Worm (Caenorhabditis elegans) whole organism, L1 larva: Measurements from ENCODE around the gene sax-1.

Experiments
- aha-1 ChIP-seq: fragments of 150-350 bp; optimal IDR thresholded peaks from 2 replicates; lab custom pipeline; 2014; ENCODE audit warnings: missing biosample characterization, missing genetic modification characterization
- aly-2 ChIP-seq: fragments of 150-350 bp; optimal IDR thresholded peaks from 2 replicates; lab custom pipeline; 2014; ENCODE audit warnings: missing biosample characterization, missing genetic modification characterization
- ama-1 ChIP-seq: fragments of 150-350 bp; optimal IDR thresholded peaks from 2 replicates; lab custom pipeline; 2014
- ceh-88 ChIP-seq: fragments of 200-800 bp; sonication (Bioruptor generic); IDR thresholded peaks from 2 replicates; pipeline ENCODE4 v1.3.6; 2022; ENCODE audit warnings: missing genetic modification characterization, missing compliant biosample characterization
- ceh-90 ChIP-seq: sonication (generic microtip); optimal IDR thresholded peaks from 2 replicates; lab custom pipeline; 2016; ENCODE audit warnings: missing genetic modification characterization, missing compliant biosample characterization
- ces-1 ChIP-seq: fragments of 150-350 bp; optimal IDR thresholded peaks from 2 replicates; lab custom pipeline; 2014; ENCODE audit warnings: missing biosample characterization, missing genetic modification reagents, missing genetic modification characterization
- dsc-1 ChIP-seq: sonication (generic microtip); optimal IDR thresholded peaks from 2 replicates; lab custom pipeline; 2016; ENCODE audit warnings: mild to moderate bottlenecking, missing genetic modification characterization, missing compliant biosample characterization
- efl-1 ChIP-seq, 4 experiments: fragments of 150-350 bp; optimal IDR thresholded peaks in 3 of 4; peaks in 1 of 4; 1 replicate in 1 of 4; 2 replicates in 3 of 4; lab custom pipeline; 2014; ENCODE audit warnings: missing biosample characterization in 2 of 4, missing genetic modification characterization in 2 of 4, missing genetic modification reagents in 2 of 4
- egl-13 ChIP-seq: sonication (generic microtip); optimal IDR thresholded peaks from 2 replicates; lab custom pipeline; 2016; ENCODE audit warnings: missing genotype, missing genetic modification reagents, missing genetic modification characterization, missing compliant biosample characterization
- elt-2 ChIP-seq: sonication (generic microtip); optimal IDR thresholded peaks from 2 replicates; lab custom pipeline; 2016; ENCODE audit warnings: missing genetic modification characterization, mild to moderate bottlenecking, inconsistent platforms, missing compliant biosample characterization, missing genetic modification reagents
- fkh-8 ChIP-seq: sonication (generic microtip); optimal IDR thresholded peaks from 2 replicates; lab custom pipeline; 2016; ENCODE audit warnings: mild to moderate bottlenecking, missing genetic modification characterization, missing compliant biosample characterization
- fos-1 ChIP-seq: fragments of 150-350 bp; optimal IDR thresholded peaks from 2 replicates; lab custom pipeline; 2014; ENCODE audit warnings: missing biosample characterization, missing genetic modification characterization
- hpl-2 ChIP-seq: fragments of 150-350 bp; optimal IDR thresholded peaks from 2 replicates; lab custom pipeline; 2014; ENCODE audit warnings: missing biosample characterization, missing genetic modification reagents, missing genetic modification characterization
- lin-13 ChIP-seq: fragments of 150-350 bp; optimal IDR thresholded peaks from 2 replicates; lab custom pipeline; 2014; ENCODE audit warnings: missing biosample characterization, missing genetic modification reagents, missing genetic modification characterization
- lin-14 ChIP-seq: fragments of 200-800 bp; sonication (Bioruptor generic); optimal IDR thresholded peaks from 2 replicates; lab custom pipeline; 2018; ENCODE audit warnings: mild to moderate bottlenecking, missing genetic modification characterization, moderate library complexity, missing compliant biosample characterization
- lin-15B ChIP-seq: fragments of 150-350 bp; sonication (generic microtip); optimal IDR thresholded peaks from 3 replicates; lab custom pipeline; 2014; ENCODE audit warnings: missing biosample characterization, missing genetic modification characterization
- lin-35 ChIP-seq, 2 experiments: fragments of 150-350 bp; optimal IDR thresholded peaks; 2 replicates each; lab custom pipeline; 2014; ENCODE audit warnings: missing biosample characterization in 2 of 2, missing genetic modification characterization in 2 of 2, missing genetic modification reagents in 2 of 2
- lsy-2 ChIP-seq, 2 experiments: fragments of 150-350 bp; optimal IDR thresholded peaks; 2 replicates each; lab custom pipeline; 2014; ENCODE audit warnings: missing biosample characterization in 2 of 2, missing genetic modification characterization in 2 of 2
- mab-9 ChIP-seq: fragments of 200-800 bp; sonication (Bioruptor generic); IDR thresholded peaks from 2 replicates; pipeline ENCODE4 v1.3.6; 2022; ENCODE audit warnings: missing genetic modification reagents, missing genetic modification characterization, missing compliant biosample characterization
- nhr-12 ChIP-seq: sonication (generic microtip); optimal IDR thresholded peaks from 2 replicates; lab custom pipeline; 2017; ENCODE audit warnings: missing biosample characterization, missing genetic modification characterization
- nhr-19 ChIP-seq: fragments of 200-800 bp; sonication (Bioruptor generic); conservative IDR thresholded peaks from 2 replicates; pipeline ENCODE4 v1.3.6; 2022; ENCODE audit warnings: missing genetic modification characterization, missing compliant biosample characterization
- nhr-20 ChIP-seq: sonication (generic microtip); optimal IDR thresholded peaks from 2 replicates; lab custom pipeline; 2016; ENCODE audit warnings: mild to moderate bottlenecking, missing genetic modification characterization, missing compliant biosample characterization
- nhr-237 ChIP-seq: fragments of 150-350 bp; optimal IDR thresholded peaks from 2 replicates; lab custom pipeline; 2014; ENCODE audit warnings: missing biosample characterization, missing genetic modification characterization
- nhr-28 ChIP-seq: fragments of 150-350 bp; optimal IDR thresholded peaks from 2 replicates; lab custom pipeline; 2014; ENCODE audit warnings: missing biosample characterization, missing genetic modification characterization
- nhr-47 ChIP-seq: sonication (generic microtip); optimal IDR thresholded peaks from 2 replicates; lab custom pipeline; 2016; ENCODE audit warnings: mild to moderate bottlenecking, missing genetic modification characterization, moderate library complexity, missing compliant biosample characterization
- nhr-76 ChIP-seq: sonication (generic microtip); optimal IDR thresholded peaks from 2 replicates; lab custom pipeline; 2017; ENCODE audit warnings: missing biosample characterization, missing genetic modification characterization
- nhr-77 ChIP-seq: fragments of 150-350 bp; optimal IDR thresholded peaks from 2 replicates; lab custom pipeline; 2014; ENCODE audit warnings: missing biosample characterization, missing genetic modification characterization
- pag-3 ChIP-seq: sonication (generic microtip); optimal IDR thresholded peaks from 2 replicates; lab custom pipeline; 2017; ENCODE audit warnings: missing genetic modification characterization, mild to moderate bottlenecking, missing compliant biosample characterization, antibody characterized with exemption, borderline replicate concordance; ENCODE audit not compliant: insufficient read depth
- pax-3 ChIP-seq: fragments of 200-800 bp; sonication (Bioruptor generic); optimal IDR thresholded peaks from 2 replicates; lab custom pipeline; 2018; ENCODE audit warnings: mild to moderate bottlenecking, missing genetic modification characterization, moderate library complexity, missing compliant biosample characterization
- pqm-1 ChIP-seq: sonication (generic microtip); optimal IDR thresholded peaks from 3 replicates; lab custom pipeline; 2017; ENCODE audit warnings: missing biosample characterization, missing genetic modification characterization
- skn-1 ChIP-seq: fragments of 150-350 bp; optimal IDR thresholded peaks from 2 replicates; lab custom pipeline; 2014; ENCODE audit warnings: missing biosample characterization, missing genetic modification characterization
- snpc-4 ChIP-seq: fragments of 150-350 bp; optimal IDR thresholded peaks from 2 replicates; lab custom pipeline; 2014; ENCODE audit warnings: missing biosample characterization, missing genetic modification characterization
- snu-23 ChIP-seq: sonication (generic microtip); optimal IDR thresholded peaks from 2 replicates; lab custom pipeline; 2016; ENCODE audit warnings: missing genetic modification characterization, missing compliant biosample characterization
- sptf-1 ChIP-seq: fragments of 150-350 bp; optimal IDR thresholded peaks from 2 replicates; lab custom pipeline; 2014; ENCODE audit warnings: missing biosample characterization, missing genetic modification characterization
- sup-37 ChIP-seq: fragments of 200-800 bp; sonication (Bioruptor generic); optimal IDR thresholded peaks from 2 replicates; lab custom pipeline; 2018; ENCODE audit warnings: mild to moderate bottlenecking, missing genetic modification characterization, missing compliant biosample characterization
- swsn-7 ChIP-seq: sonication (generic microtip); optimal IDR thresholded peaks from 2 replicates; lab custom pipeline; 2016; ENCODE audit warnings: missing genetic modification characterization, missing compliant biosample characterization
- tbx-2 ChIP-seq: sonication (generic microtip); optimal IDR thresholded peaks from 2 replicates; lab custom pipeline; 2016; ENCODE audit warnings: missing genetic modification characterization, missing compliant biosample characterization
- unc-30 ChIP-seq: sonication (generic microtip); optimal IDR thresholded peaks from 2 replicates; lab custom pipeline; 2017; ENCODE audit warnings: missing biosample characterization, missing genetic modification characterization
- unc-86 ChIP-seq: sonication (generic microtip); optimal IDR thresholded peaks from 2 replicates; lab custom pipeline; 2016; ENCODE audit warnings: missing genetic modification characterization, missing compliant biosample characterization
- vab-15 ChIP-seq: sonication (generic microtip); optimal IDR thresholded peaks from 2 replicates; lab custom pipeline; 2017; ENCODE audit warnings: missing genotype, mild to moderate bottlenecking, missing genetic modification characterization, missing compliant biosample characterization
- xbp-1 ChIP-seq: sonication (generic microtip); optimal IDR thresholded peaks from 2 replicates; lab custom pipeline; 2016; ENCODE audit warnings: missing genetic modification characterization, missing compliant biosample characterization
- zip-4 ChIP-seq: fragments of 200-800 bp; sonication (Bioruptor generic); optimal IDR thresholded peaks from 2 replicates; lab custom pipeline; 2018; ENCODE audit warnings: mild to moderate bottlenecking, missing genetic modification characterization, moderate library complexity, missing compliant biosample characterization
- ztf-11 ChIP-seq, 2 experiments: sonication (generic microtip); optimal IDR thresholded peaks; 2 replicates each; lab custom pipeline; 2016 to 2017; ENCODE audit warnings: missing genetic modification characterization in 2 of 2, missing biosample characterization in 1 of 2, missing compliant biosample characterization in 1 of 2

sax-1 gene

DNA sequence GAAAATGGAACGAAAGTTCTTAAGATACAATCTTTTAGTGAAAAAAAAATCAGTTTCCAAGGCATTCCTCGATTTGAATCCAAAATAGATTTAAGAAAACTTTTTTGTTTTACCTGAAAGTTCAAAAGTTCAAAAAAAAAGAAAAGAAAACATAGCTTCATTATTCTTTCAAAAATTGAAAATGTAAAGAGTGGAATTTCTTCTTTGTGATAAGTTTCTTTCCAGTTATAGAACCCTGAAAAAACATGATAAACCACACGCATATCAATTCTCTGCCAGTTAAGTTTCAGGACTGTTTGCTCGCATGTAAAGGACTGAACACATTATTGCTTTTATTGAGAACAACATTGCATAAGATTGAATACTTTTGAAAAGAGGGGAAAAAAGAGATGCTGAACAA, 38.2 kb downstream of the sax-1 start:
- TF ChIP-seq nhr-19 (GFP tag; lab: Robert Waterston, UW) (no peak), snu-23 (GFP tag; lab: Kevin White, UChicago) (no peak), aly-2 (tag; lab: Kevin White, UChicago) (no peak), pax-3 (tag; lab: Kevin White, UChicago) (no peak), nhr-237 (no peak), mab-9 (GFP tag; lab: Robert Waterston, UW) (no peak), nhr-77 (tag; lab: Kevin White, UChicago) (no peak), nhr-20 (no peak), egl-13 (tag; lab: Kevin White, UChicago) (no peak), ztf-11 (tag; optimal IDR thresholded peaks at IDR 0.05; lab: Kevin White, UChicago) (no peak), efl-1 (optimal IDR thresholded peaks at IDR 0.05; lab: Kevin White, UChicago) (no peak), efl-1 (GFP tag; optimal IDR thresholded peaks at IDR 0.05 in 1 of 2; lab: Kevin White, UChicago) (no peak), nhr-12 (tag; lab: Kevin White, UChicago) (no peak), ceh-90 (tag; lab: Kevin White, UChicago) (no peak), lin-15B (tag; lab: Kevin White, UChicago) (no peak), elt-2 (tag; lab: Kevin White, UChicago) (no peak), nhr-28 (no peak)

DNA sequence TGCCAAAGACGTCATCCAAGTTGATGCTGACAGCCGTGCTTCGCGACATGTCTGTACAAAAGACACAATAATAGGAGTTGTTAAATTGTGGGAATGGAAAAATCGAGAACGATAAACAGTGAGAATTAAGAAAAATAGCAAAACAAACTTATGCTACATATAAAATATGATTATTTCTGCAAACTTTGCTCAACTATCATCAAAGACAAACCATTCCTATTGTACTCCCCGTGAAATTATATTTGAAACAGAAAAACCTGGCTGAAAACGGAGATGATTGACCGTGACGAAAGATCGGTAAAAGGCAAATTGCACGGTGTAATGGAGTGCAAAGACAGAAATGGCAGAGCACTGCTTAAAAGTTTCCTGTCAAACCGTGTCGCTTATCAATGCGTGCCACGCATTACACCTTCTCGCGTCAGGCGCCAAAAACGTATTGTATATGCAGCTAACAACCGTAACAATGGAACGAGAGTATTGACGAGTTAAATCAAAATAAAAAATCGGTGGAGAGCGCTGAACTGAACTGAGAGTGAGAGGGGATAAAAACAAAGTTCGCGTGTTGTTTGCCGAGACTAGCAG, 38.8 kb downstream of the sax-1 start, which contains the start of gene C18B2.5:
Gene C18B2.5, minus strand, starts transcription at position 51 of the 582 bp plus-strand sequence.
- TF ChIP-seq elt-2 (tag; lab: Kevin White, UChicago) (peak; percentile 35), ama-1 (lab: Kevin White, UChicago) (no peak), efl-1 (optimal IDR thresholded peaks at IDR 0.05; lab: Kevin White, UChicago) (no peak), efl-1 (GFP tag; optimal IDR thresholded peaks at IDR 0.05 in 1 of 2; lab: Kevin White, UChicago) (peak in 1 of 2 experiments; percentile 72)
- TF ChIP-seq, all 84 proteins: peak for 2

DNA sequence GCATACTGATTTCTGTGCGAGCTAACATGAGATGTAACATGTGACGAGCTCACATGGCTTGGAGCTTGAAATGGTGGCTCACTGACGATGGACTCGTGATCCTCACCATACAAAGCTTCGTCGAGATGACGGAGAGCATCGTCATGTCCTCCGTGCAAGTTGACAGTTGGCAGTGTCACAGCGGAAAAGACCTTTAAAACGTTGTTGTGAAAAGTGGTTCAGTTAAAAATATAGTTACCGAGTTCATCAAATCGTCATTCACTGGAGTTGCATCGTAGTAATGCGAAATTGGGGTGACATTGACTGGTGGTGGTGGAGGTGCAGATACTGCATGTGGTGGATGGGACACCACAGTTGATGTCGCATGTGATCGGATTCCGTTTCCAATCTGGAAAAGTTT, 39.5 kb downstream of the sax-1 start:
- TF ChIP-seq aha-1 (tag; lab: Kevin White, UChicago) (no peak), unc-86 (tag; lab: Kevin White, UChicago) (no peak), pag-3 (tag; lab: Kevin White, UChicago) (no peak), unc-30 (tag; lab: Kevin White, UChicago) (no peak), skn-1 (tag; lab: Kevin White, UChicago) (no peak), lsy-2 (tag; optimal IDR thresholded peaks at IDR 0.05; lab: Kevin White, UChicago) (no peak), sup-37 (GFP tag; lab: Kevin White, UChicago) (no peak), fkh-8 (no peak), aly-2 (tag; lab: Kevin White, UChicago) (no peak)

DNA sequence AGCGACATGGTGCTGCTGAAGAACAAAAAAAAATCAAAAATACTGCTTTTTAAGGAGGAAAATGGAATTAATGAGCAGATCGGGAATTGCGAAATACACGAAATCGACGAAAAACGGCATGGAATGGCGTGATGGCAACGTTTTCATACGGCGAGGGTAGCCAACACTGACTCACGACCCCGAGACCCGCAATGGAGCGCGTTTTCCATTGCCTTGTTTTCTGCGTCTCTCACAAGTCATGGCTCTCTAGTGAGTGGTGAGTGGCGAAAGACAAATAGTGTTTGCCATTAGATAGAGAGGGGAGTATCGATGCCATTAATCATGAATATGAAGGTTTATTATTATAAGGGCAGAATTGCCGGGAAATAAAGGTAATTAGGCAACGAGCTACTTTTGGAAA, 44.2 kb downstream of the sax-1 start, which contains the start of gene C18B2.4:
Gene C18B2.4, minus strand, starts transcription at position 15 of the 400 bp plus-strand sequence.
- TF ChIP-seq fos-1 (tag; lab: Kevin White, UChicago) (peak; percentile 57), nhr-237 (peak; percentile 15), nhr-47 (tag; lab: Kevin White, UChicago) (peak; percentile 68), skn-1 (tag; lab: Kevin White, UChicago) (peak; percentile 84), elt-2 (tag; lab: Kevin White, UChicago) (peak; percentile 36), lin-13 (GFP tag; lab: Kevin White, UChicago) (no peak), pag-3 (tag; lab: Kevin White, UChicago) (peak; percentile 91), dsc-1 (tag; lab: Kevin White, UChicago) (peak; percentile 45), zip-4 (GFP tag; lab: Kevin White, UChicago) (peak; percentile 51), fkh-8 (peak; percentile 74), sptf-1 (tag; lab: Kevin White, UChicago) (no peak), nhr-19 (GFP tag; lab: Robert Waterston, UW) (peak; percentile 59), nhr-76 (no peak), hpl-2 (GFP tag; lab: Kevin White, UChicago) (no peak), vab-15 (tag; lab: Kevin White, UChicago) (no peak), nhr-12 (tag; lab: Kevin White, UChicago) (no peak), pqm-1 (no peak), xbp-1 (tag; lab: Kevin White, UChicago) (peak; percentile 70), swsn-7 (tag; lab: Kevin White, UChicago) (peak; percentile 40), ceh-88 (GFP tag; lab: Robert Waterston, UW) (no peak), ztf-11 (tag; optimal IDR thresholded peaks at IDR 0.05; lab: Kevin White, UChicago) (peak in 1 of 2 experiments; percentile 4), lin-35 (GFP tag; optimal IDR thresholded peaks at IDR 0.05; lab: Kevin White, UChicago) (peak; percentile 45 to 79), lin-14 (peak; percentile 93), nhr-77 (tag; lab: Kevin White, UChicago) (peak; percentile 66), snu-23 (GFP tag; lab: Kevin White, UChicago) (peak; percentile 80), lin-15B (tag; lab: Kevin White, UChicago) (peak; percentile 43), lsy-2 (tag; optimal IDR thresholded peaks at IDR 0.05; lab: Kevin White, UChicago) (peak; percentile 25 to 74), tbx-2 (tag; lab: Kevin White, UChicago) (peak; percentile 69), snpc-4 (tag; lab: Kevin White, UChicago) (peak; percentile 64), unc-86 (tag; lab: Kevin White, UChicago) (peak; percentile 48), ces-1 (no peak)
